Worm (Caenorhabditis elegans) whole organism, mixed stage, embryonic: ENCODE measurements around the gene Y40C5A.4.

Experiments used
- M03D4.4 ChIP-seq: sonication (generic microtip); optimal IDR thresholded peaks from 2 replicates; lab custom pipeline; 2017; ENCODE audit warnings: mild to moderate bottlenecking, missing genetic modification characterization, missing compliant biosample characterization
- blmp-1 ChIP-seq: fragments of 150-350 bp; optimal IDR thresholded peaks from 2 replicates; lab custom pipeline; 2014; ENCODE audit warnings: missing biosample characterization, missing genetic modification characterization
- ceh-39 ChIP-seq: fragments of 150-350 bp; optimal IDR thresholded peaks from 2 replicates; lab custom pipeline; 2014; ENCODE audit warnings: missing biosample characterization, missing genetic modification characterization
- ceh-83 ChIP-seq: fragments of 200-800 bp; sonication (Bioruptor generic); optimal IDR thresholded peaks from 2 replicates; lab custom pipeline; 2018; ENCODE audit warnings: mild to moderate bottlenecking, missing genetic modification characterization, missing compliant biosample characterization
- ces-1 ChIP-seq: fragments of 150-350 bp; optimal IDR thresholded peaks from 2 replicates; lab custom pipeline; 2014; ENCODE audit warnings: missing biosample characterization, missing genetic modification reagents, missing genetic modification characterization
- drap-1 ChIP-seq: fragments of 200-800 bp; sonication (Bioruptor generic); optimal IDR thresholded peaks from 3 replicates; lab custom pipeline; 2018; ENCODE audit warnings: mild to moderate bottlenecking, missing genetic modification characterization, missing compliant biosample characterization
- elt-1 ChIP-seq: sonication (generic microtip); optimal IDR thresholded peaks from 2 replicates; lab custom pipeline; 2017; ENCODE audit warnings: missing genetic modification characterization, mild to moderate bottlenecking, missing compliant biosample characterization, antibody characterized with exemption, moderate library complexity, borderline replicate concordance; ENCODE audit not compliant: insufficient read depth
- flh-1 ChIP-seq: fragments of 200-800 bp; sonication (Bioruptor generic); optimal IDR thresholded peaks from 2 replicates; lab custom pipeline; 2018; ENCODE audit warnings: mild to moderate bottlenecking, missing genetic modification characterization, moderate library complexity, missing compliant biosample characterization
- ham-2 ChIP-seq: fragments of 200-800 bp; sonication (Bioruptor generic); optimal IDR thresholded peaks from 2 replicates; lab custom pipeline; 2018; ENCODE audit warnings: mild to moderate bottlenecking, missing genetic modification characterization, missing compliant biosample characterization
- hlh-1 ChIP-seq: fragments of 150-350 bp; optimal IDR thresholded peaks from 2 replicates; lab custom pipeline; 2014; ENCODE audit warnings: missing biosample characterization, missing genetic modification reagents, missing genetic modification characterization
- lin-13 ChIP-seq: fragments of 150-350 bp; optimal IDR thresholded peaks from 2 replicates; lab custom pipeline; 2014; ENCODE audit warnings: missing biosample characterization, missing genetic modification characterization
- lin-32 ChIP-seq: fragments of 200-800 bp; sonication (Bioruptor generic); optimal IDR thresholded peaks from 2 replicates; lab custom pipeline; 2018; ENCODE audit warnings: mild to moderate bottlenecking, missing genetic modification characterization, missing compliant biosample characterization
- lsy-2 ChIP-seq: fragments of 150-350 bp; optimal IDR thresholded peaks from 2 replicates; lab custom pipeline; 2014; ENCODE audit warnings: missing biosample characterization, missing genetic modification characterization
- mab-5 ChIP-seq: fragments of 150-350 bp; optimal IDR thresholded peaks from 2 replicates; lab custom pipeline; 2014; ENCODE audit warnings: missing biosample characterization, missing genetic modification characterization
- mep-1 ChIP-seq: fragments of 150-350 bp; optimal IDR thresholded peaks from 2 replicates; lab custom pipeline; 2017; ENCODE audit warnings: missing biosample characterization, missing genetic modification reagents, missing genetic modification characterization, inconsistent platforms
- mls-2 ChIP-seq: sonication (generic microtip); optimal IDR thresholded peaks from 2 replicates; lab custom pipeline; 2016; ENCODE audit warnings: mild to moderate bottlenecking, missing genetic modification characterization, moderate library complexity, missing compliant biosample characterization
- nhr-12 ChIP-seq: fragments of 150-350 bp; optimal IDR thresholded peaks from 2 replicates; lab custom pipeline; 2014; ENCODE audit warnings: missing biosample characterization, missing genetic modification characterization
- nhr-2 ChIP-seq: fragments of 150-350 bp; optimal IDR thresholded peaks from 2 replicates; lab custom pipeline; 2014; ENCODE audit warnings: missing biosample characterization, missing genetic modification characterization
- nhr-237 ChIP-seq: fragments of 150-350 bp; optimal IDR thresholded peaks from 2 replicates; lab custom pipeline; 2014; ENCODE audit warnings: missing biosample characterization, missing genetic modification characterization
- nhr-28 ChIP-seq: fragments of 150-350 bp; optimal IDR thresholded peaks from 2 replicates; lab custom pipeline; 2014; ENCODE audit warnings: missing biosample characterization, missing genetic modification characterization
- nhr-76 ChIP-seq: sonication (generic microtip); optimal IDR thresholded peaks from 2 replicates; lab custom pipeline; 2017; ENCODE audit warnings: missing biosample characterization, missing genetic modification characterization
- pha-4 ChIP-seq: fragments of 150-350 bp; optimal IDR thresholded peaks from 2 replicates; lab custom pipeline; 2018; ENCODE audit warnings: missing biosample characterization, missing genetic modification reagents, missing genetic modification characterization
- snpc-4 ChIP-seq: fragments of 150-350 bp; optimal IDR thresholded peaks from 2 replicates; lab custom pipeline; 2014; ENCODE audit warnings: missing biosample characterization, missing genetic modification characterization
- tbx-8 ChIP-seq: fragments of 200-800 bp; sonication (Bioruptor generic); optimal IDR thresholded peaks from 2 replicates; lab custom pipeline; 2018; ENCODE audit warnings: mild to moderate bottlenecking, missing genetic modification characterization, moderate library complexity, missing compliant biosample characterization
- unc-120 ChIP-seq: sonication (generic microtip); optimal IDR thresholded peaks from 2 replicates; lab custom pipeline; 2017; ENCODE audit warnings: missing genetic modification characterization, missing compliant biosample characterization; ENCODE audit not compliant: poor library complexity, severe bottlenecking
- unc-39 ChIP-seq: fragments of 150-350 bp; optimal IDR thresholded peaks from 2 replicates; lab custom pipeline; 2014; ENCODE audit warnings: missing biosample characterization, missing genetic modification characterization
- unc-62 ChIP-seq: fragments of 150-350 bp; optimal IDR thresholded peaks from 2 replicates; lab custom pipeline; 2014; ENCODE audit warnings: missing biosample characterization, missing genetic modification reagents, missing genetic modification characterization
- zip-8 ChIP-seq: fragments of 150-350 bp; optimal IDR thresholded peaks from 2 replicates; lab custom pipeline; 2014; ENCODE audit warnings: missing biosample characterization, missing genetic modification characterization
- ztf-11 ChIP-seq: fragments of 150-350 bp; optimal IDR thresholded peaks from 2 replicates; lab custom pipeline; 2014; ENCODE audit warnings: missing biosample characterization, missing genetic modification characterization

Gene Y40C5A.4

DNA sequence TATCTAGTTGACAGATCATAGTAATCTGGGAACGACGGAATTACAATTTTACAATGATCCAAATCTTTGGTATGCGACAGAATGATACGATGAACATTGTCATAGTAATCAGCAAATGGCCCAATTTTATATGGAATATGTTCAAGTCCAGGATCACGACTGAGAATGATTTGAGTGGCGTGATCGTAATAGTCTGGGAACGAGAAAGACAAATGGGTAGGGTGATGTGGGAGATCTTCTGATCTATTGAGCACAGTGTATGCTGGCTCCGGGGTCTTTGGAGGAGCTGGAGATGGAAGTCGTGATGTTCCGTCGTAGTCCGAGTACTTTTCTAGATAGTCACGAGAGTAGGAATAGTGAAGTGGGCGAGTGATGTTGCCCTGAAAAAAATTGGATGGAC lies 41.0 kb downstream of the Y40C5A.4 start:
- TF ChIP-seq flh-1: no peak
- no peak for TF ChIP-seq hlh-1 (tag; lab: Kevin White, UChicago)
- TF ChIP-seq nhr-237: no peak
- TF ChIP-seq mab-5 (tag; lab: Kevin White, UChicago): no peak
- no peak for TF ChIP-seq lin-32 (GFP tag; lab: Kevin White, UChicago)
- TF ChIP-seq lin-13 (tag; lab: Kevin White, UChicago): no peak
- TF ChIP-seq nhr-2 (tag; lab: Kevin White, UChicago): no peak
- TF ChIP-seq nhr-76 (tag; lab: Kevin White, UChicago): no peak
- TF ChIP-seq drap-1 (GFP tag; lab: Kevin White, UChicago): no peak

DNA sequence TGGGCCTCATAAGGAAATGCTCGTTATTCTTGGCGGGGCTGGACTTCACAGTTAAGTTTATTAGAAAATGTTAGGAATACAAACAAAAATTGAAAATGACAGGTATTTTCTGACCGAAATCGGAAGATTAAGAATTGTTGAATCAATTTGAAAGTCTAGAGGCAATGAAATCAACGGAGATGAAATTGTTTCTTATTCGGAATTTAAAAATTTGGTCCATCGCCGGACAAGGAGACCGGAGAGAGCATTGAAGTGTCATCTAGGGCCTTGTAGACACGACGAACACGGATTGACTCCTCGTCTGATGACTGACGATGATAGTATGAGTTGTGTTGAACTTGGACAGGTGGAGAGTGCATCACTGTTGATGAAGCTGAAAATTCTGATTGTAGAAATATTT lies 44.2 kb downstream of the Y40C5A.4 start:
- TF ChIP-seq nhr-76 (tag; lab: Kevin White, UChicago) (no peak), pha-4 (tag; lab: Kevin White, UChicago) (no peak), flh-1 (no peak), nhr-2 (tag; lab: Kevin White, UChicago) (no peak), unc-120 (tag; lab: Kevin White, UChicago) (no peak), M03D4.4 (tag; lab: Kevin White, UChicago) (no peak), ces-1 (GFP tag; lab: Kevin White, UChicago) (no peak), zip-8 (tag; lab: Kevin White, UChicago) (no peak), ztf-11 (no peak), nhr-237 (no peak), unc-39 (no peak), ceh-39 (no peak), mls-2 (no peak)
- TF ChIP-seq, all 35 proteins: peak for 0

DNA sequence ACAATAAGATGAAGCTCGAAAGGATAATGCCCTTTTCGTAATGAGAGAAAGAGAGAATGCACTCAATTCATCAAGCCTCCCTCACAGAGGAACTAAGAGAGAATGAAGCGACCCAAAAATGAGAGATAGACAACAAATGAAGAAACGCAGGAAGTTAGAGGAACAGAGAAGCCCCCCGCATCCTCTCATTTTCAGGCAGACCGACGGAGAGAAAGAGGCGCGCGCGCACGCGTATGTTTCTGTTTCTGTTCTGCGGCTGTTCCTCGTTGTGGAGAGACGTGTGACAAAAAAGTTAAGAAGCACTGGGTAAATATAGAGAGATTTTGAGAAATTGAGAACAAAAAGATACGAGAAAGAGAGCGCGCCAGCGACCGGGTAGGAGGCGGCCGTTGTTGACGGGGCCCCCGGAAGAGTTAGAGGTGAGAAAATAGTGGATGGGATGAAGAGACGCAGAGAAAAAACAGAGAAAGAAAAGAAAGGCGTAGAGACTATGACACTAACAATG lies 44.9 kb downstream of the Y40C5A.4 start:
- TF ChIP-seq lsy-2 (tag; lab: Kevin White, UChicago) (peak; percentile 40), hlh-1 (tag; lab: Kevin White, UChicago) (peak; percentile 81), snpc-4 (tag; lab: Kevin White, UChicago) (no peak), unc-120 (tag; lab: Kevin White, UChicago) (peak; percentile 87), unc-62 (GFP tag; lab: Kevin White, UChicago) (peak; percentile 70), elt-1 (tag; lab: Kevin White, UChicago) (no peak), ceh-83 (GFP tag; lab: Kevin White, UChicago) (no peak), mep-1 (tag; lab: Kevin White, UChicago) (peak; percentile 38), blmp-1 (tag; lab: Kevin White, UChicago) (peak; percentile 12), nhr-76 (tag; lab: Kevin White, UChicago) (no peak), zip-8 (tag; lab: Kevin White, UChicago) (no peak), ham-2 (GFP tag; lab: Kevin White, UChicago) (peak; percentile 78), mls-2 (peak; percentile 65), nhr-237 (peak; percentile 63), ces-1 (GFP tag; lab: Kevin White, UChicago) (peak; percentile 89)

DNA sequence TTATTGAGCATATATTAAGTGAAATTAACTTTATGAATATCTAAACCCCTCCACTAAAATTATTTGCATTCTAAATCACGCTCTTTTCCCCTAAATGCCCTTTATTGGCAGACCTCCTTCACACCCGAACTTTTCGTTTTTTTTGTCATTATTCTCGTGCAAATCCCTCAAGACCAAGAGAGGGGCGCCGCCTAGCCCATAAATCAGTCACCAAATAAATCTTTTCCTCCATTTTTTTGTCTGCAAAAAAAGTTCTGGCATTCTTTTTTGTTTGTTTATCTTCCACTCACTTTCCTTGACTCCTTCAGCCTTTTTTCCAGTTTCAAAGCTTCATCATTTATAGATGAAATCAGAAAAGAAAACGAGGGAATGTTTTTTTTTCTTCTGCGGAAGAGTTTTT lies 46.0 kb downstream of the Y40C5A.4 start:
- TF ChIP-seq nhr-12 (tag; lab: Kevin White, UChicago): no peak
- TF ChIP-seq nhr-28: no peak
- TF ChIP-seq tbx-8 (GFP tag; lab: Kevin White, UChicago): no peak
- no peak for TF ChIP-seq ces-1 (GFP tag; lab: Kevin White, UChicago)

DNA sequence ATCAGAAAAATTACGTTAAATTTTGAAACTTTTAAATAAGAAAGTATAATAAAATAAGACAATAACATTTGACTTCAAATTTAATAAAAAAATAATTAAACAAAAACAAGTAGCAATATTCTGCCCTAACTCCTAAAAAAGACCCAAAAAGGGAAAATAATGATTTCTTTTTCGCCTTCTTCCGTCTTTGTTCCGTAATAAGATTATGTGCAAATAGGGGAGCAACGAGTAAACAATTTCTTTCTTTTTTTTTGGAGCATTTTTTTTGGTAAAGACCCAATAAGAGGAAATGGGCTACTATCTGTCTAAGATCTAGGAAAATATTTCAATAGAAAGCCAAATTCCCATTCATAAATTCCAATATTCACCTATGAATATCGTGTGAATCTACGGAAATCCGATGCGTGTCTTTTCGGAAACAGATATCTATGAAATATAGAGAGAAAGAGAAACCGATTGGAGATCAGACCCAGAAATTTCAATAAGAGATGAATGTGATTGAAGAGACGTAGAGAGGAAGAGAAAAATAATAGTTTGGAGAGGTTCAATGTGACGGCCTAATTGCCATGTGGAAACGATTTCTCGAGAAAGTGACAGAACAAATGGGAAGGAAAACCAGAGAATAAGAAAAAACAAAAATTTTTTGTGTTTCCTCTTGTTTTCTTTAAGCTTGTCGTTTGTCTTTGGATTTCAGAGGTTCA lies 46.9 kb downstream of the Y40C5A.4 start:
- TF ChIP-seq tbx-8 (GFP tag; lab: Kevin White, UChicago) (no peak), ces-1 (GFP tag; lab: Kevin White, UChicago) (peak; percentile 83), hlh-1 (tag; lab: Kevin White, UChicago) (no peak), unc-62 (GFP tag; lab: Kevin White, UChicago) (peak; percentile 63), lin-32 (GFP tag; lab: Kevin White, UChicago) (no peak), nhr-28 (no peak), elt-1 (tag; lab: Kevin White, UChicago) (peak; percentile 51), drap-1 (GFP tag; lab: Kevin White, UChicago) (no peak), mab-5 (tag; lab: Kevin White, UChicago) (no peak), unc-39 (no peak), ceh-83 (GFP tag; lab: Kevin White, UChicago) (no peak), pha-4 (tag; lab: Kevin White, UChicago) (no peak), lsy-2 (tag; lab: Kevin White, UChicago) (no peak), ham-2 (GFP tag; lab: Kevin White, UChicago) (no peak)
